Fruit fly (Drosophila melanogaster): ENCODE measurements around the gene Hmt4-20.

dm6 chrX:656380-656925 is 620 bp upstream of the Hmt4-20 start:
- TF ChIP-seq psq (optimal IDR thresholded peaks at IDR 0.05) (no peak), Dll (optimal IDR thresholded peaks at IDR 0.05) (no peak), usp (GFP tag; optimal IDR thresholded peaks at IDR 0.05) (no peak), pan (optimal IDR thresholded peaks at IDR 0.05) (no peak), CG8478 (optimal IDR thresholded peaks at IDR 0.05) (no peak), EcR (GFP tag; optimal IDR thresholded peaks at IDR 0.05) (no peak)
